Fruit fly (Drosophila melanogaster): ENCODE measurements around the gene Snoo.

Snoo gene

dm6 chr2L:8000578-8001040, 16.6 kb upstream of the Snoo start (continued):
- TF ChIP-seq Dfd (GFP tag; optimal IDR thresholded peaks at IDR 0.05) (no peak), ranshi (GFP tag; IDR thresholded peaks at IDR 0.05) (no peak), gcm (GFP tag; optimal IDR thresholded peaks at IDR 0.05) (no peak), CG18262 (tag; optimal IDR thresholded peaks at IDR 0.05) (no peak), CG2875 (GFP tag; optimal IDR thresholded peaks at IDR 0.05) (no peak), Mad (GFP tag; optimal IDR thresholded peaks at IDR 0.05) (no peak), ems (GFP tag; optimal IDR thresholded peaks at IDR 0.05) (no peak), CG1792 (GFP tag; optimal IDR thresholded peaks at IDR 0.05) (no peak), CG34224 (GFP tag; IDR thresholded peaks at IDR 0.05; ENCODE audit: partially characterized antibody) (0 out of 3 replicates have a peak, but pooled peaks have one; percentile 45), CG17328 (GFP tag; IDR thresholded peaks at IDR 0.05) (no peak), tna (GFP tag; IDR thresholded peaks at IDR 0.05; ENCODE audit: partially characterized antibody) (no peak), Meics (GFP tag; optimal IDR thresholded peaks at IDR 0.05) (peak; percentile 66), CG9437 (GFP tag; optimal IDR thresholded peaks at IDR 0.05) (no peak), CG7839 (tag; optimal IDR thresholded peaks at IDR 0.05) (peak; percentile 26), CG17361 (GFP tag; IDR thresholded peaks at IDR 0.05) (0 out of 3 replicates have a peak, but pooled peaks have one; percentile 23), sd (tag; optimal IDR thresholded peaks at IDR 0.05) (peak; percentile 65), MESR4 (GFP tag; optimal IDR thresholded peaks at IDR 0.05) (no peak), HLH54F (GFP tag; optimal IDR thresholded peaks at IDR 0.05) (peak; percentile 45), CG9215 (GFP tag; IDR thresholded peaks at IDR 0.05) (0 out of 2 replicates have a peak, but pooled peaks have one; percentile 36), scrt (GFP tag; optimal IDR thresholded peaks at IDR 0.05) (peak; percentile 58), BtbVII (GFP tag; optimal IDR thresholded peaks at IDR 0.05) (peak; percentile 3), repo (GFP tag; optimal IDR thresholded peaks at IDR 0.05) (no peak), CG6854 (GFP tag; optimal IDR thresholded peaks at IDR 0.05) (peak; percentile 4), pho (GFP tag; optimal IDR thresholded peaks at IDR 0.05) (peak; percentile 70), tx (GFP tag; optimal IDR thresholded peaks at IDR 0.05) (no peak), CG4730 (GFP tag; IDR thresholded peaks at IDR 0.05) (no peak), danr (GFP tag; IDR thresholded peaks at IDR 0.05) (no peak), Drgx (GFP tag; IDR thresholded peaks at IDR 0.05) (peak; percentile 91), CG15514 (GFP tag; optimal IDR thresholded peaks at IDR 0.05) (peak; percentile 46), CG3847 (GFP tag; IDR thresholded peaks at IDR 0.05) (peak; percentile 47), CG1647 (GFP tag; optimal IDR thresholded peaks at IDR 0.05) (no peak), lilli (GFP tag; optimal IDR thresholded peaks at IDR 0.05) (peak; percentile 68), dysf (GFP tag; IDR thresholded peaks at IDR 0.05) (peak; percentile 18; the same call in 1 of the 3 replicates), CG4282 (GFP tag; optimal IDR thresholded peaks at IDR 0.05) (no peak), sob (GFP tag; IDR thresholded peaks at IDR 0.05) (no peak), NfI (GFP tag; optimal IDR thresholded peaks at IDR 0.05) (peak; percentile 34), CG3995 (GFP tag; optimal IDR thresholded peaks at IDR 0.05) (peak; percentile 9), Doc3 (GFP tag; IDR thresholded peaks at IDR 0.05; ENCODE audit: partially characterized antibody) (no peak), Adf1 (GFP tag; IDR thresholded peaks at IDR 0.05) (no peak), Bteb2 (GFP tag; optimal IDR thresholded peaks at IDR 0.05) (peak; percentile 35), CG10543 (GFP tag; optimal IDR thresholded peaks at IDR 0.05) (peak; percentile 25), insv (GFP tag; optimal IDR thresholded peaks at IDR 0.05) (no peak), Hmr (GFP tag; optimal IDR thresholded peaks at IDR 0.05) (peak; percentile 55), rib (GFP tag; IDR thresholded peaks at IDR 0.05) (no peak), onecut (GFP tag; IDR thresholded peaks at IDR 0.05) (no peak), zen2 (GFP tag; IDR thresholded peaks at IDR 0.05; ENCODE audit: partially characterized antibody) (no peak), Atf-2 (GFP tag; optimal IDR thresholded peaks at IDR 0.05) (peak; percentile 25), Fer1 (GFP tag; optimal IDR thresholded peaks at IDR 0.05) (peak; percentile 25), Dbx (GFP tag; IDR thresholded peaks at IDR 0.05) (peak; percentile 69; the same call in 2 of the 3 replicates), bsh (GFP tag; optimal IDR thresholded peaks at IDR 0.05) (peak in 1 of 2 experiments; percentile 96), gfzf (GFP tag; optimal IDR thresholded peaks at IDR 0.05) (no peak)

All from whole organism, embryonic.